Fruit fly (Drosophila melanogaster) whole organism, wandering third instar larva: Measurements from ENCODE around the gene east.

Source experiments
- Abd-B ChIP-seq: fragments of >200 bp; optimal IDR thresholded peaks from 2 replicates; lab custom pipeline; 2017; ENCODE audit warnings: missing biosample characterization, missing genetic modification characterization
- CG9705 ChIP-seq: fragments of 200-800 bp; sonication (Bioruptor generic); optimal IDR thresholded peaks from 2 replicates; lab custom pipeline; 2018; ENCODE audit warnings: missing biosample characterization, mild to moderate bottlenecking, missing genetic modification characterization
- CrebA ChIP-seq: fragments of 200-800 bp; sonication (Bioruptor generic); optimal IDR thresholded peaks from 2 replicates; lab custom pipeline; 2016; ENCODE audit warnings: missing biosample characterization, mild to moderate bottlenecking, missing genetic modification characterization, borderline replicate concordance
- Dfd ChIP-seq: fragments of >200 bp; optimal IDR thresholded peaks from 2 replicates; lab custom pipeline; 2017; ENCODE audit warnings: missing biosample characterization, missing genetic modification characterization
- Dif ChIP-seq: fragments of 200-275, 200-300 bp; sonication (Bioruptor generic); optimal IDR thresholded peaks from 2 replicates; lab custom pipeline; 2018; ENCODE audit warnings: missing biosample characterization, missing genetic modification characterization; ENCODE audit not compliant: partially characterized antibody
- GATAd ChIP-seq: sonication (Bioruptor generic); optimal IDR thresholded peaks from 2 replicates; lab custom pipeline; 2016; ENCODE audit warnings: missing biosample characterization, missing genetic modification characterization
- HLH106 ChIP-seq: fragments of 200-800 bp; optimal IDR thresholded peaks from 3 replicates; lab custom pipeline; 2019; ENCODE audit warnings: missing biosample characterization, mild to moderate bottlenecking, missing genetic modification characterization, moderate library complexity
- Hnf4 ChIP-seq: fragments of 200-800 bp; sonication (Bioruptor generic); optimal IDR thresholded peaks from 2 replicates; lab custom pipeline; 2016; ENCODE audit warnings: missing biosample characterization, mild to moderate bottlenecking, missing genetic modification characterization
- Hr83 ChIP-seq: fragments of 200-300 bp; sonication (Bioruptor generic); optimal IDR thresholded peaks from 2 replicates; lab custom pipeline; 2016; ENCODE audit warnings: missing biosample characterization, mild to moderate bottlenecking, missing genetic modification characterization, moderate library complexity; ENCODE audit not compliant: poor library complexity, severe bottlenecking
- Jra ChIP-seq: sonication (Bioruptor generic); optimal IDR thresholded peaks from 2 replicates; lab custom pipeline; 2016; ENCODE audit warnings: missing biosample characterization, missing genetic modification characterization
- Myc ChIP-seq: fragments of >200 bp; optimal IDR thresholded peaks from 2 replicates; lab custom pipeline; 2017
- N ChIP-seq: fragments of >200 bp; optimal IDR thresholded peaks from 2 replicates; lab custom pipeline; 2018; ENCODE audit warnings: missing biosample characterization, missing external identifiers, missing genetic modification characterization
- OdsH ChIP-seq: fragments of 200-800 bp; sonication (Bioruptor generic); optimal IDR thresholded peaks from 2 replicates; lab custom pipeline; 2016; ENCODE audit warnings: missing biosample characterization, mild to moderate bottlenecking, missing genetic modification characterization
- Rel ChIP-seq, 2 experiments: fragments of 200-800 bp; sonication (Bioruptor generic) in 1 of 2; optimal IDR thresholded peaks; 2 replicates in 1 of 2; 3 replicates in 1 of 2; lab custom pipeline; 2016 to 2019; ENCODE audit warnings: mild to moderate bottlenecking in 2 of 2, missing biosample characterization in 2 of 2, missing genetic modification characterization in 2 of 2, moderate library complexity in 1 of 2
- Vsx2 ChIP-seq: fragments of 200-300, 225-300 bp; sonication (Bioruptor generic); optimal IDR thresholded peaks from 2 replicates; lab custom pipeline; 2018; ENCODE audit warnings: missing biosample characterization, missing genetic modification characterization; ENCODE audit not compliant: partially characterized antibody
- br ChIP-seq: fragments of 200-800 bp; sonication (Bioruptor generic); optimal IDR thresholded peaks from 2 replicates; lab custom pipeline; 2016; ENCODE audit warnings: missing biosample characterization, missing genetic modification characterization
- brk ChIP-seq: fragments of 200-800 bp; sonication (Bioruptor generic); optimal IDR thresholded peaks from 2 replicates; lab custom pipeline; 2016; ENCODE audit warnings: missing biosample characterization, mild to moderate bottlenecking, missing genetic modification characterization
- dl ChIP-seq, 2 experiments: fragments of 175-275, 200-275 bp in 1 of 2; fragments of 200-275 bp in 1 of 2; sonication (Bioruptor generic); optimal IDR thresholded peaks; lab custom pipeline; 2018; ENCODE audit warnings: mild to moderate bottlenecking in 2 of 2, missing biosample characterization in 2 of 2, missing genetic modification characterization in 2 of 2, moderate library complexity in 2 of 2; ENCODE audit not compliant: partially characterized antibody in 2 of 2, insufficient read depth in 1 of 2
- dmrt93B ChIP-seq: fragments of 200-800 bp; sonication (Bioruptor generic); optimal IDR thresholded peaks from 2 replicates; lab custom pipeline; 2018; ENCODE audit warnings: missing biosample characterization, mild to moderate bottlenecking, missing genetic modification characterization
- dsf ChIP-seq: sonication (Bioruptor generic); optimal IDR thresholded peaks from 2 replicates; lab custom pipeline; 2016; ENCODE audit warnings: missing biosample characterization, missing genetic modification characterization, borderline replicate concordance
- ey ChIP-seq: fragments of 200-800 bp; sonication (Bioruptor generic); optimal IDR thresholded peaks from 2 replicates; lab custom pipeline; 2016; ENCODE audit warnings: missing biosample characterization, missing genetic modification characterization
- foxo ChIP-seq, 2 experiments: fragments of 200-800 bp; sonication (Bioruptor generic); optimal IDR thresholded peaks; 2 replicates in 1 of 2; 3 replicates in 1 of 2; lab custom pipeline; 2016 to 2017; ENCODE audit warnings: missing biosample characterization in 2 of 2, missing genetic modification characterization in 2 of 2
- fru ChIP-seq: fragments of 200-800 bp; sonication (Bioruptor generic); optimal IDR thresholded peaks from 3 replicates; lab custom pipeline; 2016; ENCODE audit warnings: missing biosample characterization, mild to moderate bottlenecking, missing genetic modification characterization
- jim ChIP-seq: fragments of 175-275, 200-325 bp; sonication (Bioruptor generic); optimal IDR thresholded peaks from 2 replicates; lab custom pipeline; 2016; ENCODE audit warnings: missing biosample characterization, mild to moderate bottlenecking, missing genetic modification characterization
- psq ChIP-seq: fragments of 200-800 bp; sonication (Bioruptor generic); optimal IDR thresholded peaks from 3 replicates; lab custom pipeline; 2017; ENCODE audit warnings: missing biosample characterization, mild to moderate bottlenecking, missing genetic modification characterization, moderate library complexity
- rgr ChIP-seq: fragments of 200-800 bp; sonication (Bioruptor generic); optimal IDR thresholded peaks from 3 replicates; lab custom pipeline; 2016; ENCODE audit warnings: missing biosample characterization, mild to moderate bottlenecking, missing genetic modification characterization
- sv ChIP-seq: fragments of 200-800 bp; sonication (Bioruptor generic); optimal IDR thresholded peaks from 3 replicates; lab custom pipeline; 2016; ENCODE audit warnings: missing biosample characterization, missing genetic modification characterization
- tai ChIP-seq: sonication (Bioruptor generic); optimal IDR thresholded peaks from 2 replicates; lab custom pipeline; 2016; ENCODE audit warnings: missing biosample characterization, missing genetic modification characterization
- usp ChIP-seq: fragments of >200 bp; optimal IDR thresholded peaks from 2 replicates; lab custom pipeline; 2017; ENCODE audit warnings: missing biosample characterization, missing genetic modification characterization
- woc ChIP-seq: sonication (Bioruptor generic); optimal IDR thresholded peaks from 2 replicates; lab custom pipeline; 2016; ENCODE audit warnings: missing biosample characterization, mild to moderate bottlenecking, missing genetic modification characterization

Gene east

DNA sequence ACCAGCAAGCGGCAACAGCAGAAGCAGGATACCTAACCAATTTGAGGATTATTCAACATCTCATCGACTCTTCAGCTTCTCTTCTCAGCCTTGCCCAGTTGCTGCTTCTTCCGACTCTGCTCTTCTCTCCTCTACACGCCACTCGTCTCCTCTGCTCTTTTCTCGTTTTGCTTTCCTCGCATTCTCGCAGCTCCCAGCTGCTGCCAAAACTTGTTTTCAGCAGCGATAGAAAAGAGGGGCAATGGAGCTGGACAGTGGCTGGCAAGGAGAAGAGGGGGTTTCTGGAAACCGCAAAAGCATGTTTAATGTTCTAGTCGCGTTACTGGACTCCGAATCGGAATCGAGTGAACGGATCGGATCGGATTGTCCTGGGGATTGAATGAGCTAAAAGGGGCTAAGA, 2.7 kb downstream of the east start:
- TF ChIP-seq Dif (GFP tag; lab: Kevin White, UChicago), result peak; percentile 68
- TF ChIP-seq jim, result no peak
- TF ChIP-seq N (GFP tag; lab: Kevin White, UChicago), result no peak
- TF ChIP-seq foxo (GFP tag; optimal IDR thresholded peaks at IDR 0.05; lab: Kevin White, UChicago), result no peak
- TF ChIP-seq Hr83 (GFP tag; lab: Kevin White, UChicago), result no peak
- no peak for TF ChIP-seq dsf
- peak; percentile 2 for TF ChIP-seq psq (GFP tag; lab: Kevin White, UChicago)

DNA sequence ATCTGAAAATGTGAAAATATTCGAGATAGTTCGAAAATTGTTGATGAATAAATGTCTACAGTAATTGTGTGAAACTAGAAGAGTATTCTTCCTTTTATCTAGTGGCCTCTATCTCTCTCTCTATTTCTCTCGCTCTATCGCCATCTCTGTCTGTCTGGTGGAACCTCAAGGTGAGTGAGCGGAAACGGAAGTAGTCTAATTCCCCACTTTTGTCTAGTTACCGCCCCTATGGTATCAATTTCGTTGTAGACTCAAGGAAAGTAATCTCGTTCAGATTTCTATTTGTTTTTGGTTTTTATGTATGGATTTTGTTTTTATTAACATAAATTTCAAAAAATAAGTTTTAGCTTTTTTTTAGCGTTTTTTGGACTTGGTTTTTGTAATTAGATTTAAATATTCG, 14.2 kb downstream of the east start:
- TF ChIP-seq tai (GFP tag; lab: Kevin White, UChicago) (no peak), sv (GFP tag; lab: Kevin White, UChicago) (no peak), rgr (no peak), CG9705 (no peak)

DNA sequence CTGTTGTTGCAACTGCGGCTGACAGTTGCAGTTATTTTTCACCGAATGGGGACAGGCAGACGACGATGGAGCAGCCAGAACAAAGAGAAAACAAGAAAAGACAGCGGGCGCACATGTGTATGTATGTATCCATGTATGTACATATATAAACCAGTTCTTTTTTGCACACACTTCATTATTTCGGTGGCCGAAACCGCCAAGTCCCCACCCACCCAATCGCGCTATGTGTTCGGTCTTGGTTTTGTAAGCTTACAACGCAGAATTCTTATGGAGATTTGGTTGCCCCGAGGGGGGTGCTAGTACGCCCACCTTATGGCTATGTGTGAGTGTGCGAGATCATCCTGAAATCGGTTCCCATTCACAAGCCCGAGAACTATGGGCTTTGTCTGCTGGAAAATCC, 20.6 kb downstream of the east start:
- no peak for TF ChIP-seq fru (GFP tag; lab: Kevin White, UChicago)

DNA sequence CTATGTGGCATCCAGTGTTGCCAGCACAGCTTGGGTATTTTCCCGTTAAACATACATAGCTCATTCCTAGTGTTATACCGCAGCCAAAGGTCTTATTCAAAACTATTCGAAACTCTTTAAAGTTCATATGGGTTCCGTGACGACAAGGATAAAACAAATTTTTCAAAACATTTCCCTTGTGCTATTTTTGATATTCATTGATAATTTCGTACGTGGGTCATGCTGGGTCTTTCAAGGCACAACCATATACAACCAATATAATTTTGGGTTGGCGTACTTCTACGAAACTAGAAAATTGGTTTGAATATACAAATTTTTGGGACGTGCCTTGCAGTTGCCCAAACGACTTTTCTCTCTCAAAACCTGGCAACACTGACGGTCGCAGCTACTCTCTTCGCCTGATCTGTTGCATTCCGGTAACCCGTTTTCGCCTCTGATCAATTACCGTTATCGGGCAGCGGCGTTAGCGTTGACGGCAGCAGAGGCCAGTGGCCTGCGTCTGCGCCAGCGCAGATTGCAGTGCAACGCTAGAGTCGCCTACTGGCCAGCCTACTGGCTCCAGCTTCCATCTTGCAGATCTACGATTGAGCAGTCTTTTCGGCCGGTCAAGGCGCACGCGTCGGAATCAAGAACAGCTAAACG, 21.6 kb downstream of the east start:
- TF ChIP-seq brk (GFP tag; lab: Kevin White, UChicago) (no peak), dmrt93B (GFP tag; lab: Kevin White, UChicago) (no peak), br (GFP tag; lab: Kevin White, UChicago) (no peak)

DNA sequence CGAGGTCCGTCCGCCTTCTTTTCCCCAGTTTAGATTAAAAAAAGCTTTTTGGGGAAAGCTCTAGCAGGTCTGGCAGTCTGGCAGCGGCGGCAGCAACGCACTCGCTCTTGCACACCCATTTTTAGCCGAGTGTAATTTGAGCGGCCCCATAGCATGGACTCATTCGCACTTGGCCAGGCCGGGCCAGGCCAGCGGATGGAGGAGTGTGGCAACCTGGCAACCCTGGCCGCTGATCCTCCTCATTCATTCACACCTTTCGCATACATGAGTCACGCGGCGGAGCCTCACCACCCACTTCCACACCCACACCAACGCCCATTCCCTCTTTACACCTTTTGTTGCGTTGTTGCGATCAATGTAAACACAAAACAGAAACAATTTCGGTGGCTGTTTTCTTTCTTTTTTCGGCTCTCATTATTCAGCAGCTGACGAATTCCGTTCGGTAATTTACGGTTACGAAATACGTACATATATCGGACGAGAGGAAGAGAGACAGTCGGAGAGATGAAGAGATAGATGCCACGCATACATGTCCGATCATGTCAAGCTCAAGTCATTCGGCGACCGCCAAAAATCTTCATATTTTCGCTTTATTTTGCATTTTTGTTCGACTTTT, 22.3 kb downstream of the east start:
- TF ChIP-seq Rel (GFP tag; optimal IDR thresholded peaks at IDR 0.05; lab: Kevin White, UChicago), result no peak
- TF ChIP-seq Rel (tag; optimal IDR thresholded peaks at IDR 0.05; lab: Kevin White, UChicago), result peak; percentile 2
- TF ChIP-seq Dfd, result no peak
- TF ChIP-seq Dif (GFP tag; lab: Kevin White, UChicago), result no peak
- peak; percentile 7 for TF ChIP-seq psq (GFP tag; lab: Kevin White, UChicago)
- TF ChIP-seq br (GFP tag; lab: Kevin White, UChicago), result peak; percentile 16

DNA sequence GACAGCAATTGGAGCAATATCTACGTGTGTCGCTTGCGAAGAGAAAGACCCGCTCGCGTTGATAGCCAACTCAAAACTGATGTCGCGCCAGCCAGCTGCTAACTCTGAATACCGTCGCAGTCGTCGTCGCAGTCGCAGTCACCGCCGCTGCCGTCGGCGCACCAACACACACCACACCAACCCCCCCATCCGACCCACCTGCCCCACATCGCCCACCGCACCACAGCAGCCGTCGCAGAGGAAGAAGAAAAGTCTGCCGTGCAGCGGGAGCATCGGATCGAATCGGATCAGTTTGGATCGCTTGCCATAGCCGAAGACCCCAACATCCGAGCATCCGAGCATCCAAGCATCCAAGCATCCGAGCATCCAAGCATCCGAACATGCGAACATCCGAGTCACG, 25.7 kb downstream of the east start:
- TF ChIP-seq CG9705 (no peak), tai (GFP tag; lab: Kevin White, UChicago) (no peak)

DNA sequence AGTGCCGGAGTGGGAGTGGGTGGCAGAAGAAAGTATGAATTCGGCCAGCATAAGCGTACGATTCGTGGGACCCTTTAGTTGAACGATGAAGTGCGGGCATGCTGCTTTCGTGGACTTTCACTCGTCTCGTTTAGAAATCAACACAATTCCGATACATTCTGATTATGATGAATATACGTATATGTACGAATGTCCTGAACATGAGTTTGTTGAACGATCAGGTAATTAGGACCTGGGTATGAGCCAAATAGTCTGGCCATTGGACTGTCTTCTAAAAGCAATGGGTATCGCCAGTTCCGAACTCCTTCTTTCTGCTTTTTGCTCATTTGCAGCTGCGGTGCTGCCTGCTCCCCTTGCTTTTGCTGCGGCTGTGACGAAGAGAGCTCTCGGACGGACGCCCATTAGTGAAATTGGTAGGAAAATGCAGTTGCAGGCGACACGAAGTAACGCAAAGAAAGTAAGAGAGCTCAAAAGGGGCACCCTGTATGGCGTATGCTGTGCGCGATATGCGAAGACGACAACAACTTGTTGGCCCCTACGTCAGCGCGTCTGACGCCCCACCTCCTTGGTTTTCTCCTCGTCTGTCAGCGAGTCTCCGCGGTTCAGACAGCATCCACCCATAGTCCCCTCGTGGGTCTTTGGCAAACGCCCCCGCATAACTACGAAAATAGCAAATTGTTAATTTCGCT, 26.3 kb downstream of the east start:
- TF ChIP-seq woc (GFP tag; lab: Kevin White, UChicago), result peak; percentile 50
- TF ChIP-seq psq (GFP tag; lab: Kevin White, UChicago), result peak; percentile 11
- TF ChIP-seq foxo (GFP tag; optimal IDR thresholded peaks at IDR 0.05; lab: Kevin White, UChicago), result peak in 1 of 2 experiments; percentile 14
- TF ChIP-seq CrebA (GFP tag; lab: Kevin White, UChicago), result no peak
- TF ChIP-seq br (GFP tag; lab: Kevin White, UChicago), result peak; percentile 10
- no peak for TF ChIP-seq usp (GFP tag; lab: Kevin White, UChicago)
- peak; percentile 5 for TF ChIP-seq HLH106 (tag; lab: Kevin White, UChicago)
- TF ChIP-seq fru (GFP tag; lab: Kevin White, UChicago), result peak; percentile 40
- TF ChIP-seq Abd-B (GFP tag; lab: Kevin White, UChicago), result no peak

DNA sequence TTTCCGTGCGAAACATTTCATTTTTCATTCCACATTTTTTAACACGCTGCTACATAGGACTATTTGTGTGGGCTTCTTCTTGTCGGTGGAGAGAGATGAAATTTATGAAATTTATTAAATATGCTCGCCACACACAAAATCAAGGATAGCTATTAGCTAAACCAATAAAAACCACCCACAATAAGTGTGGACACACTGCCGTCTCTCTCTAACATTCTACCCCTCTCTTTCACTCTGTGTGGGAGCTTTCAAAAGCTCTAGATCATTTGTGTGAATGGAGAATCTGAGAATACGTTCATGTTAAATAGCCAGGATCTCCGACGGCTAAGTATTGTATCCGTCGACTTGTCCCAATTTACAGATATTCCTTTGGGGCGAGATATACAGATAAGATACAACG, 26.9 kb downstream of the east start:
- TF ChIP-seq Vsx2 (no peak), Hnf4 (GFP tag; lab: Kevin White, UChicago) (no peak), brk (GFP tag; lab: Kevin White, UChicago) (no peak), OdsH (GFP tag; lab: Kevin White, UChicago) (no peak), tai (GFP tag; lab: Kevin White, UChicago) (no peak), Jra (GFP tag; lab: Kevin White, UChicago) (no peak), psq (GFP tag; lab: Kevin White, UChicago) (no peak), GATAd (GFP tag; lab: Kevin White, UChicago) (no peak), Rel (GFP tag; optimal IDR thresholded peaks at IDR 0.05; lab: Kevin White, UChicago) (no peak), Rel (tag; optimal IDR thresholded peaks at IDR 0.05; lab: Kevin White, UChicago) (no peak), Dfd (no peak), woc (GFP tag; lab: Kevin White, UChicago) (no peak), dsf (no peak), usp (GFP tag; lab: Kevin White, UChicago) (no peak), Hr83 (GFP tag; lab: Kevin White, UChicago) (no peak), jim (no peak), dl (GFP tag; optimal IDR thresholded peaks at IDR 0.05; lab: Kevin White, UChicago; ENCODE audit: insufficient read depth in 1 of 2, partially characterized antibody in 2 of 2) (no peak), Myc (lab: Kevin White, UChicago) (no peak), ey (GFP tag; lab: Kevin White, UChicago) (no peak), fru (GFP tag; lab: Kevin White, UChicago) (no peak), br (GFP tag; lab: Kevin White, UChicago) (no peak)
- TF ChIP-seq, all 38 proteins: peak for 0
